Fruit fly (Drosophila melanogaster) whole organism, embryonic: ENCODE data around the gene CG33791.

Experiments used
- BEAF-32 ChIP-seq: fragments of 200-800 bp; sonication (Bioruptor generic); optimal IDR thresholded peaks from 3 replicates; lab custom pipeline; 2017; ENCODE audit warnings: missing biosample characterization, missing genetic modification characterization, mild to moderate bottlenecking, moderate library complexity, missing genetic modification reagents
- Bteb2 ChIP-seq: fragments of 200-800 bp; sonication (Bioruptor generic); optimal IDR thresholded peaks from 2 replicates; lab custom pipeline; 2016; ENCODE audit warnings: missing biosample characterization, missing genetic modification characterization
- CG10147 ChIP-seq: fragments of 200-800 bp; sonication (Bioruptor generic); optimal IDR thresholded peaks from 2 replicates; lab custom pipeline; 2019; ENCODE audit warnings: missing biosample characterization, mild to moderate bottlenecking, missing genetic modification characterization, moderate library complexity
- CG10267 ChIP-seq: fragments of 200-800 bp; sonication (Bioruptor generic); optimal IDR thresholded peaks from 2 replicates; lab custom pipeline; 2018; ENCODE audit warnings: missing biosample characterization, mild to moderate bottlenecking, missing genetic modification characterization, moderate library complexity
- CG11696 ChIP-seq: fragments of 200-800 bp; sonication (Bioruptor generic); IDR thresholded peaks from 2 replicates; pipeline ENCODE4 v1.3.6; 2022; ENCODE audit warnings: missing biosample characterization, missing genetic modification characterization
- CG13287 ChIP-seq: fragments of 200-800 bp; sonication (Bioruptor generic); IDR thresholded peaks from 2 replicates; pipeline ENCODE4 v1.3.6; 2022; ENCODE audit warnings: missing biosample characterization, missing genetic modification characterization; ENCODE audit not compliant: partially characterized antibody
- CG16815 ChIP-seq: fragments of 200-800 bp; sonication (Bioruptor generic); optimal IDR thresholded peaks from 3 replicates; lab custom pipeline; 2017; ENCODE audit warnings: missing biosample characterization, mild to moderate bottlenecking, missing genetic modification characterization
- CG17186 ChIP-seq: fragments of 200-800 bp; sonication (Bioruptor generic); optimal IDR thresholded peaks from 3 replicates; lab custom pipeline; 2017; ENCODE audit warnings: missing biosample characterization, missing genetic modification reagents, missing genetic modification characterization
- CG17612 ChIP-seq: fragments of 200-800 bp; sonication (Bioruptor generic); IDR thresholded peaks from 2 replicates; pipeline ENCODE4 v1.3.6; 2022; ENCODE audit warnings: missing biosample characterization, missing genetic modification characterization
- CG18262 ChIP-seq: fragments of 200-800 bp; optimal IDR thresholded peaks from 3 replicates; lab custom pipeline; 2019; ENCODE audit warnings: missing biosample characterization, mild to moderate bottlenecking, missing genetic modification characterization, moderate library complexity
- CG2116 ChIP-seq: fragments of 200-800 bp; sonication (Bioruptor generic); optimal IDR thresholded peaks from 3 replicates; lab custom pipeline; 2018; ENCODE audit warnings: missing biosample characterization, mild to moderate bottlenecking, missing genetic modification characterization
- CG2120 ChIP-seq: fragments of 200-800 bp; sonication (Bioruptor generic); optimal IDR thresholded peaks from 3 replicates; lab custom pipeline; 2016; ENCODE audit warnings: missing biosample characterization, missing genetic modification characterization
- CG2199 ChIP-seq: fragments of 200-800 bp; sonication (Bioruptor generic); IDR thresholded peaks from 3 replicates; pipeline ENCODE4 v1.3.6; 2022; ENCODE audit warnings: missing biosample characterization, missing genetic modification characterization
- CG30403 ChIP-seq: fragments of 200-800 bp; sonication (Bioruptor generic); optimal IDR thresholded peaks from 3 replicates; lab custom pipeline; 2016; ENCODE audit warnings: missing biosample characterization, missing genetic modification characterization
- CG31441 ChIP-seq: fragments of 200-800 bp; sonication (Bioruptor generic); IDR thresholded peaks from 2 replicates; pipeline ENCODE4 v1.3.6; 2022; ENCODE audit warnings: missing biosample characterization, missing genetic modification characterization
- CG3163 ChIP-seq: fragments of 200-800 bp; sonication (Bioruptor generic); optimal IDR thresholded peaks from 3 replicates; lab custom pipeline; 2016; ENCODE audit warnings: missing biosample characterization, missing genetic modification characterization
- CG3407 ChIP-seq: fragments of 200-800 bp; sonication (Bioruptor generic); optimal IDR thresholded peaks from 2 replicates; lab custom pipeline; 2018; ENCODE audit warnings: missing biosample characterization, mild to moderate bottlenecking, missing genetic modification characterization
- CG6254 ChIP-seq: fragments of 200-800 bp; sonication (Bioruptor generic); optimal IDR thresholded peaks from 3 replicates; lab custom pipeline; 2017; ENCODE audit warnings: mild to moderate bottlenecking, missing biosample characterization, missing genetic modification reagents, missing genetic modification characterization
- CG6854 ChIP-seq: fragments of 200-800 bp; sonication (Bioruptor generic); optimal IDR thresholded peaks from 3 replicates; lab custom pipeline; 2017; ENCODE audit warnings: missing biosample characterization, mild to moderate bottlenecking, missing genetic modification characterization
- CG7357 ChIP-seq: fragments of 200-800 bp; sonication (Bioruptor generic); IDR thresholded peaks from 3 replicates; pipeline ENCODE4 v1.3.6; 2022; ENCODE audit warnings: missing biosample characterization, missing genetic modification characterization
- CG7372 ChIP-seq: fragments of 200-800 bp; sonication (Bioruptor generic); IDR thresholded peaks from 2 replicates; pipeline ENCODE4 v1.3.6; 2022; ENCODE audit warnings: missing biosample characterization, missing genetic modification characterization
- CG7745 ChIP-seq: fragments of 200-800 bp; sonication (Bioruptor generic); optimal IDR thresholded peaks from 2 replicates; lab custom pipeline; 2018; ENCODE audit warnings: missing biosample characterization, mild to moderate bottlenecking, missing genetic modification characterization, moderate library complexity
- CG8089 ChIP-seq: fragments of 200-800 bp; sonication (Bioruptor generic); optimal IDR thresholded peaks from 3 replicates; lab custom pipeline; 2016; ENCODE audit warnings: missing biosample characterization, missing genetic modification characterization
- Dfd ChIP-seq, 2 experiments: fragments of >200 bp; optimal IDR thresholded peaks; 2 replicates each; lab custom pipeline; 2017; ENCODE audit warnings: missing biosample characterization in 2 of 2, missing genetic modification characterization in 2 of 2
- H2.0 ChIP-seq: fragments of 200-800 bp; sonication (Bioruptor generic); IDR thresholded peaks from 2 replicates; pipeline ENCODE4 v1.3.6; 2022; ENCODE audit warnings: missing biosample characterization, missing genetic modification characterization
- HLH4C ChIP-seq: fragments of 200-800 bp; sonication (Bioruptor generic); IDR thresholded peaks from 3 replicates; pipeline ENCODE4 v1.3.6; 2022; ENCODE audit warnings: missing biosample characterization, missing genetic modification characterization; ENCODE audit not compliant: partially characterized antibody
- Meics ChIP-seq: fragments of 200-800 bp; sonication (Bioruptor generic); optimal IDR thresholded peaks from 2 replicates; lab custom pipeline; 2017; ENCODE audit warnings: missing biosample characterization, mild to moderate bottlenecking, missing genetic modification characterization
- NC2β ChIP-seq: fragments of 200-800 bp; sonication (Bioruptor generic); optimal IDR thresholded peaks from 2 replicates; lab custom pipeline; 2016; ENCODE audit warnings: missing biosample characterization, missing genetic modification characterization
- Oaz ChIP-seq: fragments of 200-800 bp; sonication (Bioruptor generic); IDR thresholded peaks from 2 replicates; pipeline ENCODE4 v1.3.6; 2022; ENCODE audit warnings: missing biosample characterization, missing genetic modification characterization
- Six4 ChIP-seq: fragments of 200-800 bp; sonication (Bioruptor generic); optimal IDR thresholded peaks from 2 replicates; lab custom pipeline; 2016; ENCODE audit warnings: missing biosample characterization, missing genetic modification characterization
- Sox102F ChIP-seq: fragments of 200-800 bp; sonication (Bioruptor generic); optimal IDR thresholded peaks from 2 replicates; lab custom pipeline; 2018; ENCODE audit warnings: missing biosample characterization, mild to moderate bottlenecking, missing genetic modification characterization, moderate library complexity
- amos ChIP-seq: fragments of 200-800 bp; sonication (Bioruptor generic); IDR thresholded peaks from 2 replicates; pipeline ENCODE4 v1.3.6; 2022; ENCODE audit warnings: missing biosample characterization, missing genetic modification characterization; ENCODE audit not compliant: partially characterized antibody
- corto ChIP-seq: fragments of 200-800 bp; sonication (Bioruptor generic); optimal IDR thresholded peaks from 2 replicates; lab custom pipeline; 2016; ENCODE audit warnings: missing biosample characterization, mild to moderate bottlenecking, missing genetic modification characterization, moderate library complexity
- dysf ChIP-seq: fragments of 200-800 bp; sonication (Bioruptor generic); IDR thresholded peaks from 3 replicates; pipeline ENCODE4 v1.3.6; 2022; ENCODE audit warnings: missing biosample characterization, missing genetic modification characterization
- esg ChIP-seq: fragments of 200-800 bp; sonication (Bioruptor generic); conservative IDR thresholded peaks from 2 replicates; pipeline ENCODE4 v1.3.6; 2022; ENCODE audit warnings: missing biosample characterization, missing genetic modification characterization
- ewg ChIP-seq: fragments of 200-800 bp; sonication (Bioruptor generic); optimal IDR thresholded peaks from 3 replicates; lab custom pipeline; 2017; ENCODE audit warnings: mild to moderate bottlenecking, missing biosample characterization, missing genetic modification reagents, missing genetic modification characterization
- exex ChIP-seq: fragments of 200-800 bp; sonication (Bioruptor generic); optimal IDR thresholded peaks from 4 replicates; lab custom pipeline; 2018; ENCODE audit warnings: missing biosample characterization, mild to moderate bottlenecking, missing genetic modification characterization, moderate library complexity
- fu2 ChIP-seq: fragments of 200-800 bp; sonication (Bioruptor generic); optimal IDR thresholded peaks from 2 replicates; lab custom pipeline; 2016; ENCODE audit warnings: missing biosample characterization, missing genetic modification characterization
- grn ChIP-seq: fragments of 200-800 bp; sonication (Bioruptor generic); optimal IDR thresholded peaks from 3 replicates; lab custom pipeline; 2017; ENCODE audit warnings: missing biosample characterization, missing genetic modification characterization
- inv ChIP-seq: fragments of 200-800 bp; sonication (Bioruptor generic); IDR thresholded peaks from 2 replicates; pipeline ENCODE4 v1.3.6; 2022; ENCODE audit warnings: missing biosample characterization, missing genetic modification characterization; ENCODE audit not compliant: partially characterized antibody
- klu ChIP-seq: fragments of 200-800 bp; sonication (Bioruptor generic); IDR thresholded peaks from 2 replicates; pipeline ENCODE4 v1.3.6; 2022; ENCODE audit warnings: missing biosample characterization, missing genetic modification characterization
- lbe ChIP-seq: fragments of 200-800 bp; sonication (Bioruptor generic); optimal IDR thresholded peaks from 2 replicates; lab custom pipeline; 2016; ENCODE audit warnings: missing biosample characterization, mild to moderate bottlenecking, missing genetic modification characterization
- odd ChIP-seq: fragments of 200-800 bp; sonication (Bioruptor generic); optimal IDR thresholded peaks from 2 replicates; lab custom pipeline; 2017; ENCODE audit warnings: missing biosample characterization, mild to moderate bottlenecking, missing genetic modification characterization
- rib ChIP-seq: fragments of 200-800 bp; sonication (Bioruptor generic); IDR thresholded peaks from 2 replicates; pipeline ENCODE4 v1.3.6; 2022; ENCODE audit warnings: missing biosample characterization, missing genetic modification characterization
- so ChIP-seq: fragments of 200-800 bp; sonication (Bioruptor generic); IDR thresholded peaks from 3 replicates; pipeline ENCODE4 v1.3.6; 2022; ENCODE audit warnings: missing biosample characterization, missing genetic modification characterization
- sr ChIP-seq: fragments of 200-800 bp; sonication (Bioruptor generic); IDR thresholded peaks from 3 replicates; pipeline ENCODE4 v1.3.6; 2022; ENCODE audit warnings: missing biosample characterization, missing genetic modification characterization
- stc ChIP-seq: fragments of 200-800 bp; sonication (Bioruptor generic); IDR thresholded peaks from 2 replicates; pipeline ENCODE4 v1.3.6; 2022; ENCODE audit warnings: missing biosample characterization, missing genetic modification characterization
- vfl ChIP-seq: fragments of 200-800 bp; sonication (Bioruptor generic); optimal IDR thresholded peaks from 2 replicates; lab custom pipeline; 2016; ENCODE audit warnings: missing biosample characterization, missing genetic modification characterization
- zen2 ChIP-seq: fragments of 200-800 bp; sonication (Bioruptor generic); IDR thresholded peaks from 3 replicates; pipeline ENCODE4 v1.3.6; 2022; ENCODE audit warnings: missing biosample characterization, missing genetic modification characterization; ENCODE audit not compliant: partially characterized antibody
- zf30C ChIP-seq: fragments of 200-800 bp; sonication (Bioruptor generic); optimal IDR thresholded peaks from 3 replicates; lab custom pipeline; 2018; ENCODE audit warnings: missing biosample characterization, mild to moderate bottlenecking, missing genetic modification characterization

Gene CG33791

DNA sequence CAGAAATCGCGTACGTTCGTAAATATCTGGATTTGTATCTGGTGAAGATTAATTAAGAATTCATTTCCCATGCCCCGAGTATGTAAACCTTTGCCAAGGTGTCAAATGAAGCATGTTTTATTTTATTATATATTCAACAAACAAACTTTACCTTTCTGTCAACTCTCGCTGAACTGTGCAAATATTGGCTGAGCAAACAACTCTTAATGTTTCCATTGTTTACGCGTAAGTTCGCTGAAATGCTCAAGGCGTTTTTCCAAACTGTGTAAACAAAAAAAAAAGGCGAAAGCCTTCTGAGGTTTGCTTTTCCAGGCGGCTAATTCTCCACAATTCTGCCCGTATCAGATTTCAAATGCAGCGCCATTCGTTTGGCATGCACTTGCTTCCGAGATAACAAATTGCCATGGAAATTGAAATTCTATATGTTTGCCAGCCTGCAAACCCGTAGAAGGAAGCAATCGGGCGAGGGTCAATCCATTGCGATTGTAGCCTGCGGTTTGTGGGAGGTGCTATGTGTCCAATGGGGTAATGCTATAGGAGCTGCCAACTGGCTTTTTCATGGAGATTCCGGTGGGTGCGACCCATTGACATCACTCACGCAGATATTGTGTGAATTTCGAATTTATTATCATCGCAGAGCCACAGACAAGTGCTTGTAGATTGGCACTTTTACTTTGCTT, 10.9 kb upstream of the CG33791 start (continued):
- TF ChIP-seq Dfd (GFP tag; optimal IDR thresholded peaks at IDR 0.05; lab: Kevin White, UChicago) (no peak), odd (GFP tag; lab: Kevin White, UChicago) (no peak), HLH4C (GFP tag; lab: Robert Waterston, UW) (no peak), CG7372 (GFP tag; lab: Robert Waterston, UW) (no peak), CG2116 (GFP tag; lab: Kevin White, UChicago) (peak; percentile 32), CG31441 (GFP tag; lab: Robert Waterston, UW) (peak; percentile 38; the same call in 1 of the 2 replicates), NC2β (GFP tag; lab: Kevin White, UChicago) (peak; percentile 13), CG17186 (GFP tag; lab: Kevin White, UChicago) (no peak), CG6254 (GFP tag; lab: Kevin White, UChicago) (no peak), grn (GFP tag; lab: Kevin White, UChicago) (peak; percentile 57), rib (GFP tag; lab: Robert Waterston, UW) (peak; percentile 93), CG2120 (GFP tag; lab: Kevin White, UChicago) (peak; percentile 86), exex (peak; percentile 63), esg (GFP tag; lab: Robert Waterston, UW) (no peak), CG3163 (GFP tag; lab: Kevin White, UChicago) (peak; percentile 16), inv (no peak), dysf (GFP tag; lab: Robert Waterston, UW) (peak; percentile 43; the same call in 1 of the 3 replicates), lbe (GFP tag; lab: Kevin White, UChicago) (peak; percentile 99), CG7745 (tag; lab: Kevin White, UChicago) (no peak), CG3407 (GFP tag; lab: Kevin White, UChicago) (peak; percentile 30), Sox102F (GFP tag; lab: Kevin White, UChicago) (no peak), CG8089 (peak; percentile 26), H2.0 (GFP tag; lab: Robert Waterston, UW) (no peak), Oaz (GFP tag; lab: Robert Waterston, UW) (no peak), corto (GFP tag; lab: Kevin White, UChicago) (peak; percentile 62), Six4 (peak; percentile 26), BEAF-32 (GFP tag; lab: Kevin White, UChicago) (no peak), zf30C (GFP tag; lab: Kevin White, UChicago) (no peak), so (GFP tag; lab: Robert Waterston, UW) (peak; percentile 66; the same call in 1 of the 3 replicates), Meics (GFP tag; lab: Kevin White, UChicago) (peak; percentile 90), vfl (GFP tag; lab: Kevin White, UChicago) (peak; percentile 14), zen2 (GFP tag; lab: Robert Waterston, UW) (no peak), CG10147 (GFP tag; lab: Kevin White, UChicago) (peak; percentile 83), CG13287 (GFP tag; lab: Robert Waterston, UW) (no peak), stc (peak; percentile 67), CG11696 (GFP tag; lab: Robert Waterston, UW) (peak; percentile 47; the same call in 1 of the 2 replicates), sr (GFP tag; lab: Robert Waterston, UW) (no peak), fu2 (GFP tag; lab: Kevin White, UChicago) (peak; percentile 38), CG17612 (no peak), CG18262 (tag; lab: Kevin White, UChicago) (no peak), CG7357 (GFP tag; lab: Robert Waterston, UW) (no peak), Bteb2 (GFP tag; lab: Kevin White, UChicago) (peak; percentile 60), CG30403 (peak; percentile 26), CG6854 (GFP tag; lab: Kevin White, UChicago) (peak; percentile 87), amos (GFP tag; lab: Robert Waterston, UW) (no peak), CG2199 (no peak), klu (GFP tag; lab: Robert Waterston, UW) (no peak), CG16815 (GFP tag; lab: Kevin White, UChicago) (no peak), CG10267 (tag; lab: Kevin White, UChicago) (no peak), ewg (GFP tag; lab: Kevin White, UChicago) (no peak)
